Worm (Caenorhabditis elegans): ENCODE measurements around the gene ver-3.

DNA sequence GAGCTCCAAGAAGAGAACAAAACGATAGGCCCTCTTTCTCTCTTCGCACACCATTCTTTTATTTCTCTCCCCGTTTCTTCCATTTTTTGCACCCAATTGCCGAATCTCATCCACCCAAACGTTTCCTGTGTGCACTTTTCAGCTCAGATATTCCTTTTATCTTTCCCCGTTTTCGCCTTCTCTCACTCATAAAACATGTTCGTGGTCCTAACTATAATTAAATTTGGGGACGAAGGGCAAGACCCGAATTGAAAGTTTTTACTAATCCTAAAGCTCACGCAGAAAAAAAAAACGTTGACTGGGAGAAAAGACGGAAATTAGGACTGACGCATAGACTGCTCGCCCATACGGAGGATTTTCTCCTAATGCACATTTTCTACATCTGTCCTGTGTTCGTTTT lies 26.8 kb upstream of the ver-3 start:
- no peak for TF ChIP-seq ztf-29 (GFP tag; IDR thresholded peaks at IDR 0.05)
- no peak for TF ChIP-seq med-1 (GFP tag; optimal IDR thresholded peaks at IDR 0.05; ENCODE audit: insufficient read depth)
- TF ChIP-seq ztf-23 (GFP tag; IDR thresholded peaks at IDR 0.05) = no peak
